Worm (Caenorhabditis elegans): ENCODE data around the gene T19D2.3.

DNA sequence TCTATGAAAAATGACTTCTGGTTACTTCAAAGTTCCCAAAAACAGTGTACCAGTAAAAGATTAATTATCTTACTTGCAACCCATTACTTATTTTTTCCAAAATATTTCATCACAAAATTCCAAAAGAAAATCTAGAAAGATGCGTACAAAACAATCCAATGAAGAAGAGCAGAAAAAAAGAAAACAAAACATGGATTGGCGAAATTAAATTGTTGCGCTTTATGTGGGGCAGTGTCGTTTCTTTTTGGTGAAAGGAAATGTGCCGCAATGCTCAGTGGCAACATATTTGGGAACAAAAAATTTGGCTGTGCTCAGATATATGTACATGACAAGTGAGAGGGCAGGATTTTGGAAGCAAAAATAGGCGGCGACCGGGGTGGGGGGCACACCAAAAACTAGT is 49.5 kb downstream of the T19D2.3 start:
- TF ChIP-seq ztf-11 (tag; optimal IDR thresholded peaks at IDR 0.05) (no peak), elt-1 (tag; optimal IDR thresholded peaks at IDR 0.05) (no peak), elt-3 (tag; optimal IDR thresholded peaks at IDR 0.05) (no peak), mbf-1 (tag; optimal IDR thresholded peaks at IDR 0.05) (no peak), mdl-1 (tag; optimal IDR thresholded peaks at IDR 0.05) (no peak), nhr-12 (tag; optimal IDR thresholded peaks at IDR 0.05) (no peak), unc-62 (GFP tag; optimal IDR thresholded peaks at IDR 0.05) (no peak), gmeb-1 (tag; optimal IDR thresholded peaks at IDR 0.05) (no peak)
